Worm (Caenorhabditis elegans) whole organism, young adult: ENCODE results near the gene twk-12.

Experiments
- B0035.1 ChIP-seq: sonication (generic microtip); optimal IDR thresholded peaks from 2 replicates; lab custom pipeline; 2016; ENCODE audit warnings: missing genetic modification characterization, mild to moderate bottlenecking, missing compliant biosample characterization, missing genotype, missing genetic modification reagents
- B0336.3 ChIP-seq: fragments of 200-800 bp; sonication (Bioruptor generic); IDR thresholded peaks from 2 replicates; pipeline ENCODE4 v1.3.6; 2022; ENCODE audit warnings: missing genetic modification characterization, missing compliant biosample characterization
- C17E4.6 ChIP-seq: fragments of 200-800 bp; sonication (Bioruptor generic); IDR thresholded peaks from 2 replicates; pipeline ENCODE4 v1.3.6; 2022; ENCODE audit warnings: missing genetic modification reagents, missing genetic modification characterization, missing compliant biosample characterization
- D2030.7 ChIP-seq: fragments of 200-800 bp; sonication (Bioruptor generic); IDR thresholded peaks from 2 replicates; pipeline ENCODE4 v1.3.6; 2022; ENCODE audit warnings: missing genetic modification reagents, missing genetic modification characterization, missing compliant biosample characterization
- F22D6.2 ChIP-seq: sonication (generic microtip); optimal IDR thresholded peaks from 2 replicates; lab custom pipeline; 2016; ENCODE audit warnings: mild to moderate bottlenecking, missing genetic modification characterization, missing compliant biosample characterization
- F39B2.1 ChIP-seq: fragments of 200-800 bp; sonication (Bioruptor generic); IDR thresholded peaks from 2 replicates; pipeline ENCODE4 v1.3.6; 2022; ENCODE audit warnings: missing genetic modification reagents, missing genetic modification characterization, missing compliant biosample characterization
- F52B5.7 ChIP-seq: sonication (generic microtip); optimal IDR thresholded peaks from 2 replicates; lab custom pipeline; 2016; ENCODE audit warnings: mild to moderate bottlenecking, missing genetic modification characterization, missing compliant biosample characterization
- K11D2.4 ChIP-seq: fragments of 200-800 bp; sonication (Bioruptor generic); IDR thresholded peaks from 2 replicates; pipeline ENCODE4 v1.3.6; 2022; ENCODE audit warnings: missing genetic modification reagents, missing genetic modification characterization, missing compliant biosample characterization
- Y53F4B.3 ChIP-seq: fragments of 200-800 bp; sonication (Bioruptor generic); IDR thresholded peaks from 2 replicates; pipeline ENCODE4 v1.3.6; 2022; ENCODE audit warnings: missing genetic modification reagents, missing genetic modification characterization, missing compliant biosample characterization
- Y79H2A.3 ChIP-seq: fragments of 200-800 bp; sonication (Bioruptor generic); conservative IDR thresholded peaks from 2 replicates; pipeline ENCODE4 v1.3.6; 2022; ENCODE audit warnings: missing genetic modification reagents, missing genetic modification characterization, missing compliant biosample characterization
- Y95B8A.8 ChIP-seq: fragments of 200-800 bp; sonication (Bioruptor generic); IDR thresholded peaks from 2 replicates; pipeline ENCODE4 v1.3.6; 2022; ENCODE audit warnings: missing genetic modification reagents, missing genetic modification characterization, missing compliant biosample characterization
- ZK185.1 ChIP-seq: sonication (generic microtip); optimal IDR thresholded peaks from 2 replicates; lab custom pipeline; 2016; ENCODE audit warnings: mild to moderate bottlenecking, missing genetic modification characterization, missing compliant biosample characterization; ENCODE audit not compliant: poor library complexity, severe bottlenecking
- ama-1 ChIP-seq, 3 experiments: fragments of 150-350 bp in 1 of 3; sonication (generic microtip) in 2 of 3; optimal IDR thresholded peaks; 2 replicates each; lab custom pipeline; 2014 to 2018; ENCODE audit warnings: missing biosample characterization in 2 of 3, missing genetic modification characterization in 2 of 3, missing genetic modification reagents in 2 of 3
- atf-7 ChIP-seq: sonication (generic microtip); optimal IDR thresholded peaks from 2 replicates; lab custom pipeline; 2017; ENCODE audit warnings: mild to moderate bottlenecking, missing genetic modification characterization, missing compliant biosample characterization
- attf-3 ChIP-seq: fragments of 200-800 bp; sonication (Bioruptor generic); conservative IDR thresholded peaks from 2 replicates; pipeline ENCODE4 v1.3.6; 2022; ENCODE audit warnings: missing genetic modification reagents, missing genetic modification characterization, missing compliant biosample characterization
- attf-5 ChIP-seq: fragments of 200-800 bp; sonication (Bioruptor generic); optimal IDR thresholded peaks from 2 replicates; lab custom pipeline; 2018; ENCODE audit warnings: mild to moderate bottlenecking, missing genetic modification characterization, missing compliant biosample characterization
- attf-6 ChIP-seq: fragments of 200-800 bp; sonication (Bioruptor generic); IDR thresholded peaks from 2 replicates; pipeline ENCODE4 v1.3.6; 2022; ENCODE audit warnings: missing genetic modification reagents, missing genetic modification characterization, missing compliant biosample characterization
- bed-2 ChIP-seq: fragments of 200-800 bp; sonication (Bioruptor generic); IDR thresholded peaks from 2 replicates; pipeline ENCODE4 v1.3.6; 2022; ENCODE audit warnings: missing genetic modification reagents, missing genetic modification characterization, missing compliant biosample characterization
- cebp-1 ChIP-seq, 2 experiments: fragments of 200-800 bp in 1 of 2; sonication (Bioruptor generic) in 1 of 2; sonication (generic microtip) in 1 of 2; IDR thresholded peaks in 1 of 2; optimal IDR thresholded peaks in 1 of 2; 2 replicates each; pipeline versions ENCODE4 v1.3.6 to Lab custom; 2017 to 2022; ENCODE audit warnings: missing compliant biosample characterization in 2 of 2, missing genetic modification characterization in 2 of 2, mild to moderate bottlenecking in 1 of 2, missing genetic modification reagents in 1 of 2, moderate library complexity in 1 of 2
- ceh-27 ChIP-seq: fragments of 200-800 bp; sonication (Bioruptor generic); optimal IDR thresholded peaks from 2 replicates; lab custom pipeline; 2018; ENCODE audit warnings: mild to moderate bottlenecking, missing genetic modification characterization, moderate library complexity, missing compliant biosample characterization
- ceh-40 ChIP-seq: fragments of 200-800 bp; sonication (Bioruptor generic); IDR thresholded peaks from 2 replicates; pipeline ENCODE4 v1.3.6; 2022; ENCODE audit warnings: missing genetic modification characterization, missing compliant biosample characterization
- ceh-58 ChIP-seq: fragments of 200-800 bp; sonication (Bioruptor generic); IDR thresholded peaks from 2 replicates; pipeline ENCODE4 v1.3.6; 2022; ENCODE audit warnings: missing genetic modification characterization, missing compliant biosample characterization
- him-1 ChIP-seq: sonication (generic microtip); optimal IDR thresholded peaks from 2 replicates; lab custom pipeline; 2016; ENCODE audit warnings: missing genotype, missing genetic modification reagents, missing genetic modification characterization, missing compliant biosample characterization
- hmg-1.2 ChIP-seq: fragments of 200-800 bp; sonication (Bioruptor generic); IDR thresholded peaks from 2 replicates; pipeline ENCODE4 v1.3.6; 2022; ENCODE audit warnings: missing genetic modification reagents, missing genetic modification characterization, missing compliant biosample characterization
- hsf-1 ChIP-seq: fragments of 200-800 bp; sonication (Bioruptor generic); IDR thresholded peaks from 2 replicates; pipeline ENCODE4 v1.3.6; 2022; ENCODE audit warnings: missing genetic modification reagents, missing genetic modification characterization, missing compliant biosample characterization
- let-526 ChIP-seq: fragments of 200-800 bp; sonication (Bioruptor generic); IDR thresholded peaks from 2 replicates; pipeline ENCODE4 v1.3.6; 2022; ENCODE audit warnings: missing genetic modification reagents, missing genetic modification characterization, missing compliant biosample characterization
- lir-1 ChIP-seq: fragments of 200-800 bp; sonication (Bioruptor generic); conservative IDR thresholded peaks from 2 replicates; pipeline ENCODE4 v1.3.6; 2022; ENCODE audit warnings: missing genetic modification reagents, missing genetic modification characterization, missing compliant biosample characterization
- lsy-27 ChIP-seq: sonication (generic microtip); optimal IDR thresholded peaks from 2 replicates; lab custom pipeline; 2017; ENCODE audit warnings: missing genetic modification characterization, mild to moderate bottlenecking, missing compliant biosample characterization, antibody characterized with exemption, missing genotype, borderline replicate concordance; ENCODE audit not compliant: insufficient read depth
- madf-8 ChIP-seq: fragments of 200-800 bp; sonication (Bioruptor generic); conservative IDR thresholded peaks from 2 replicates; pipeline ENCODE4 v1.3.6; 2022; ENCODE audit warnings: missing genetic modification reagents, missing genetic modification characterization, missing compliant biosample characterization
- mcd-1 ChIP-seq: fragments of 200-800 bp; sonication (Bioruptor generic); IDR thresholded peaks from 2 replicates; pipeline ENCODE4 v1.3.6; 2022; ENCODE audit warnings: missing genetic modification reagents, missing genetic modification characterization, missing compliant biosample characterization
- nhr-27 ChIP-seq: fragments of 200-800 bp; sonication (Bioruptor generic); optimal IDR thresholded peaks from 2 replicates; lab custom pipeline; 2018; ENCODE audit warnings: mild to moderate bottlenecking, missing genetic modification characterization, moderate library complexity, missing compliant biosample characterization
- nhr-80 ChIP-seq: sonication (generic microtip); optimal IDR thresholded peaks from 2 replicates; lab custom pipeline; 2016; ENCODE audit warnings: missing genetic modification characterization, missing compliant biosample characterization
- pbrm-1 ChIP-seq: fragments of 200-800 bp; sonication (Bioruptor generic); IDR thresholded peaks from 2 replicates; pipeline ENCODE4 v1.3.6; 2022; ENCODE audit warnings: missing genetic modification reagents, missing genetic modification characterization, missing compliant biosample characterization
- pha-4 ChIP-seq: fragments of 150-350 bp; sonication (generic microtip); optimal IDR thresholded peaks from 2 replicates; lab custom pipeline; 2014; ENCODE audit warnings: missing biosample characterization, missing genetic modification reagents, missing genetic modification characterization
- snpc-3.4 ChIP-seq: sonication (generic microtip); optimal IDR thresholded peaks from 2 replicates; lab custom pipeline; 2017; ENCODE audit warnings: missing genetic modification characterization, mild to moderate bottlenecking, missing compliant biosample characterization, antibody characterized with exemption, moderate library complexity, missing genotype, missing genetic modification reagents
- sptf-2 ChIP-seq: fragments of 200-800 bp; sonication (Bioruptor generic); optimal IDR thresholded peaks from 2 replicates; lab custom pipeline; 2018; ENCODE audit warnings: mild to moderate bottlenecking, missing genetic modification characterization, missing compliant biosample characterization
- tbp1 ChIP-seq: fragments of 200-800 bp; sonication (Bioruptor generic); optimal IDR thresholded peaks from 2 replicates; lab custom pipeline; 2018; ENCODE audit warnings: mild to moderate bottlenecking, missing genetic modification characterization, missing compliant biosample characterization
- unc-130 ChIP-seq: sonication (generic microtip); optimal IDR thresholded peaks from 2 replicates; lab custom pipeline; 2016; ENCODE audit warnings: missing genetic modification reagents, missing genetic modification characterization, missing compliant biosample characterization
- unc-62 ChIP-seq: fragments of 150-350 bp; optimal IDR thresholded peaks from 2 replicates; lab custom pipeline; 2014; ENCODE audit warnings: missing biosample characterization, missing genetic modification reagents, missing genetic modification characterization
- ztf-22 ChIP-seq: fragments of 200-800 bp; sonication (Bioruptor generic); optimal IDR thresholded peaks from 2 replicates; lab custom pipeline; 2018; ENCODE audit warnings: mild to moderate bottlenecking, missing genetic modification characterization, moderate library complexity, missing compliant biosample characterization
- ztf-25 ChIP-seq: fragments of 200-800 bp; sonication (Bioruptor generic); IDR thresholded peaks from 2 replicates; pipeline ENCODE4 v1.3.6; 2022; ENCODE audit warnings: missing genetic modification reagents, missing genetic modification characterization, missing compliant biosample characterization
- ztf-28 ChIP-seq: fragments of 200-800 bp; sonication (Bioruptor generic); IDR thresholded peaks from 2 replicates; pipeline ENCODE4 v1.3.6; 2022; ENCODE audit warnings: missing genetic modification reagents, missing genetic modification characterization, missing compliant biosample characterization

twk-12 gene

DNA sequence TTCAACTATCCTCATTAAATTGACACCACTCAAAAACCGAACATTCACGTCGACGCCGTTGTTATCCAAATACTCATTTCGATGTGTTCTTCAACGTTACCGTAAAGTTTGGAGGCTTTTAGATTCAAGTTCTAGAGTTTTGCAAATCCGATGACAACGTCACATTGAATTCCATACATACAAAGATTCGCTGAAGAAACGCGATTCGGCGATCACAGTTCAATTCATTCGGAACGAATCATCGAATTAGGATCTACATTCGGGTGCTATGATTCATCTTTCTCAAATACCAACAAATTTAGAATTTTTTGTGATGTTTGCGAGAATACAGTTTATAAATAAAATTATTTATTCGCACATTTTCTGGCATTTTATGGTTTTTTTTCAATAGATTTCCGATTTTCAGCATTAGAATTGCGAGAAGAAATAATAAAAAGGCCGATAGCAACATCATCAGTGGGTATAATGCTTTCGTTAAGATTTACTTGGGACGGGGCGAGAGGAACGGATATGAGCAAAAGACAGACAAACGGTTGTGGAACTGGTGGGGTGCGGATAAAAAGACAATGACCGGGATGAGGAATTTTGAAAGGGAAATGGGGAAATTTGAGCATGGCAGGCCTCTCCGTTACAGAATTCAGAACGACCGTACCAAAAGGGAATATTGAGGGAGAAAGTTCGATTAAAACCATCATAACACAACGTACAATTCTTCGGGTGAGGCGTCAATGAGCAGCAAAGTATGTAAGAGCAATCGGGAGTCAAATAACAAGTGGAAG is 44.6 kb downstream of the twk-12 start (continued):
- TF ChIP-seq attf-3, result no peak
- TF ChIP-seq lir-1 (GFP tag; lab: Robert Waterston, UW), result no peak
- TF ChIP-seq Y79H2A.3 (GFP tag; lab: Robert Waterston, UW), result peak; percentile 34; the same call in 1 of the 2 replicates
- no peak for TF ChIP-seq tbp1 (GFP tag; lab: Kevin White, UChicago)
- TF ChIP-seq let-526 (GFP tag; lab: Robert Waterston, UW), result 0 out of 2 replicates have a peak, but pooled peaks have one; percentile 39
- TF ChIP-seq pha-4 (tag; lab: Kevin White, UChicago), result no peak
- no peak for TF ChIP-seq pbrm-1 (GFP tag; lab: Robert Waterston, UW)
- TF ChIP-seq B0336.3 (GFP tag; lab: Robert Waterston, UW), result peak; percentile 73
- no peak for TF ChIP-seq ceh-58 (GFP tag; lab: Robert Waterston, UW)
- no peak for TF ChIP-seq F22D6.2
- TF ChIP-seq madf-8 (GFP tag; lab: Robert Waterston, UW), result no peak

DNA sequence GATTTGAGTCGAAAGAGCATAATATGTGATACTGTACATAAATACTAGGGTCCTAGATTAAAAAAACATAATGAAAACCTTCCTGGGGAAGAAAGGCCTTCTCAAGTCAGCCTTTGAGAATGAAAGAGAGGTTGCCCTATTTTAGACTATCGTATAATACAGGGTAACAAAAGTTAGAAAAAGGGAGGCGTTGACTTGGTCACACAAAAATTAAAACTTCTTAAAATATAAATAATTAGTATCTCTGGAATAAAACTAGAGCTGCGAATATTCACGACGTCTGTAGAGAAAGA is 45.2 kb downstream of the twk-12 start:
- TF ChIP-seq ztf-28, result 0 out of 2 replicates have a peak, but pooled peaks have one; percentile 5
- TF ChIP-seq Y95B8A.8 (GFP tag; lab: Robert Waterston, UW), result no peak
- no peak for TF ChIP-seq ama-1 (optimal IDR thresholded peaks at IDR 0.05; lab: Kevin White, UChicago)
- peak in 1 of 2 experiments; percentile 5 for TF ChIP-seq ama-1 (GFP tag; optimal IDR thresholded peaks at IDR 0.05; lab: Kevin White, UChicago)
- TF ChIP-seq attf-5 (GFP tag; lab: Kevin White, UChicago), result no peak
- TF ChIP-seq attf-6 (GFP tag; lab: Robert Waterston, UW), result no peak
- 0 out of 2 replicates have a peak, but pooled peaks have one; percentile 3 for TF ChIP-seq K11D2.4
- 0 out of 2 replicates have a peak, but pooled peaks have one; percentile 8 for TF ChIP-seq hsf-1 (GFP tag; lab: Robert Waterston, UW)
- no peak for TF ChIP-seq let-526 (GFP tag; lab: Robert Waterston, UW)
- TF ChIP-seq ztf-25 (GFP tag; lab: Robert Waterston, UW), result peak; percentile 53; the same call in 1 of the 2 replicates

DNA sequence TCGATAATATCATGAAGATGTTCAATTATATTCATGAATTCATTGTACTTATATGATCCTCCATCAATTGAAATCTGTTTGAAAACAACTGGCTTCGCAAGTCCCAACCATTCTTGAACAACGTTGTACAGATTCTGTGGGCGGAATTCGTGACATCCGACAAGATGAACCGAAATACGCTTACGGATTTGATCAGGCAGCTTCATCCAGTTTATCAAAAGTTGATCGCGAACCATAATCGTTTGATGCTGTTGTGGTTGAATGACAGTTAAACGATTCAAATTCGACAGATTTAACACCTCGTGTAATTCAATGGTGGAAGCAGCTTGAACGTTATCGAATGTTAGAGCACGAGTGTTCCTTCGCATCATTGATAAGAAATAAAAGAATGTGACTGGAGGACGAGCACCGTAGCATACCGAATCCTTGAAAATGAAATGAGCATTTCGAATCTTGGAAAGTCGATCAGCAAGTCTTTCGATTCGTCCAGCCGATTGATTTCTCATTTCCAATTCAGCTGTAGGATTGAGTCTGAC is 46.4 kb downstream of the twk-12 start:
- TF ChIP-seq B0035.1 (no peak), cebp-1 (GFP tag; IDR thresholded peaks at IDR 0.05; lab: Robert Waterston, UW) (no peak), cebp-1 (tag; optimal IDR thresholded peaks at IDR 0.05; lab: Kevin White, UChicago) (peak; percentile 14), nhr-80 (tag; lab: Kevin White, UChicago) (peak; percentile 71), atf-7 (tag; lab: Kevin White, UChicago) (peak; percentile 11), bed-2 (GFP tag; lab: Robert Waterston, UW) (no peak), K11D2.4 (no peak), lsy-27 (tag; lab: Kevin White, UChicago) (no peak), mcd-1 (GFP tag; lab: Robert Waterston, UW) (no peak), sptf-2 (GFP tag; lab: Kevin White, UChicago) (no peak), let-526 (GFP tag; lab: Robert Waterston, UW) (no peak), lir-1 (GFP tag; lab: Robert Waterston, UW) (no peak), hmg-1.2 (GFP tag; lab: Robert Waterston, UW) (no peak), F52B5.7 (tag; lab: Kevin White, UChicago) (no peak), nhr-27 (tag; lab: Kevin White, UChicago) (no peak), ceh-40 (no peak), F39B2.1 (no peak), unc-130 (GFP tag; lab: Kevin White, UChicago) (no peak), ztf-22 (no peak), ZK185.1 (tag; lab: Kevin White, UChicago) (no peak), ceh-27 (GFP tag; lab: Kevin White, UChicago) (no peak), C17E4.6 (GFP tag; lab: Robert Waterston, UW) (no peak), Y79H2A.3 (GFP tag; lab: Robert Waterston, UW) (no peak), Y95B8A.8 (GFP tag; lab: Robert Waterston, UW) (no peak), snpc-3.4 (tag; lab: Kevin White, UChicago) (no peak), Y53F4B.3 (GFP tag; lab: Robert Waterston, UW) (no peak), D2030.7 (no peak), him-1 (tag; lab: Kevin White, UChicago) (no peak), unc-62 (GFP tag; lab: Kevin White, UChicago) (no peak)
